Fruit fly (Drosophila melanogaster): ENCODE data around the gene thoc6.

dm6 chr3L:12203736-12204135 is 10.2 kb upstream of the thoc6 start, which contains the start of gene Ak1:
- TF ChIP-seq br (GFP tag; optimal IDR thresholded peaks at IDR 0.05) (no peak), Dfd (GFP tag; optimal IDR thresholded peaks at IDR 0.05) (no peak), Jra (GFP tag; optimal IDR thresholded peaks at IDR 0.05) (no peak), dl (GFP tag; optimal IDR thresholded peaks at IDR 0.05; ENCODE audit: insufficient read depth in 1 of 2, partially characterized antibody in 2 of 2) (no peak), OdsH (GFP tag; optimal IDR thresholded peaks at IDR 0.05) (no peak), usp (GFP tag; optimal IDR thresholded peaks at IDR 0.05) (no peak), pan (optimal IDR thresholded peaks at IDR 0.05) (no peak), Vsx2 (GFP tag; optimal IDR thresholded peaks at IDR 0.05; ENCODE audit: partially characterized antibody) (no peak), psq (GFP tag; optimal IDR thresholded peaks at IDR 0.05) (no peak), CrebA (GFP tag; optimal IDR thresholded peaks at IDR 0.05; ENCODE audit: borderline replicate concordance) (no peak), sv (GFP tag; optimal IDR thresholded peaks at IDR 0.05) (no peak), Mio (GFP tag; optimal IDR thresholded peaks at IDR 0.05) (no peak)
